Worm (Caenorhabditis elegans) whole organism, early embryonic: ENCODE data around the gene ZK262.2.

ENCODE experiments used
- F13C5.2 ChIP-seq: sonication (generic microtip); optimal IDR thresholded peaks from 2 replicates; lab custom pipeline; 2017; ENCODE audit warnings: mild to moderate bottlenecking, missing genetic modification characterization, inconsistent platforms, missing compliant biosample characterization
- ama-1 ChIP-seq: fragments of 150-350 bp; optimal IDR thresholded peaks from 2 replicates; lab custom pipeline; 2014
- ceh-13 ChIP-seq: fragments of 200-800 bp; sonication (Bioruptor generic); optimal IDR thresholded peaks from 2 replicates; lab custom pipeline; 2018; ENCODE audit warnings: mild to moderate bottlenecking, missing genetic modification characterization, missing compliant biosample characterization
- ceh-36 ChIP-seq: sonication (generic microtip); optimal IDR thresholded peaks from 2 replicates; lab custom pipeline; 2016; ENCODE audit warnings: missing genetic modification characterization, inconsistent platforms, missing compliant biosample characterization
- ets-7 ChIP-seq: sonication (generic microtip); optimal IDR thresholded peaks from 2 replicates; lab custom pipeline; 2016; ENCODE audit warnings: missing genotype, missing genetic modification characterization, missing compliant biosample characterization
- flt-1 ChIP-seq: fragments of 200-800 bp; sonication (Bioruptor generic); IDR thresholded peaks from 2 replicates; pipeline ENCODE4 v1.3.6; 2022; ENCODE audit warnings: missing genetic modification characterization, missing compliant biosample characterization
- hmbx-1 ChIP-seq: sonication (generic microtip); optimal IDR thresholded peaks from 2 replicates; lab custom pipeline; 2016; ENCODE audit warnings: mild to moderate bottlenecking, missing genetic modification characterization, missing compliant biosample characterization
- hmg-4 ChIP-seq: fragments of 200-800 bp; sonication (Bioruptor generic); optimal IDR thresholded peaks from 2 replicates; lab custom pipeline; 2018; ENCODE audit warnings: mild to moderate bottlenecking, missing genetic modification characterization, missing compliant biosample characterization
- hnd-1 ChIP-seq: sonication (generic microtip); optimal IDR thresholded peaks from 2 replicates; lab custom pipeline; 2016; ENCODE audit warnings: missing genetic modification characterization, missing compliant biosample characterization
- scrt-1 ChIP-seq: fragments of 200-800 bp; sonication (Bioruptor generic); IDR thresholded peaks from 2 replicates; pipeline ENCODE4 v1.3.6; 2022; ENCODE audit warnings: missing genetic modification characterization, missing compliant biosample characterization
- sea-1 ChIP-seq: fragments of 200-800 bp; sonication (Bioruptor generic); conservative IDR thresholded peaks from 2 replicates; pipeline ENCODE4 v1.3.6; 2022; ENCODE audit warnings: missing genetic modification characterization, missing compliant biosample characterization
- tbx-11 ChIP-seq: fragments of 200-800 bp; sonication (Bioruptor generic); IDR thresholded peaks from 2 replicates; pipeline ENCODE4 v1.3.6; 2022; ENCODE audit warnings: missing genetic modification characterization, missing compliant biosample characterization
- tra-4 ChIP-seq: sonication (generic microtip); optimal IDR thresholded peaks from 2 replicates; lab custom pipeline; 2017; ENCODE audit warnings: missing genetic modification characterization, missing compliant biosample characterization

ce11 chrV:18412351-18412750 is 436 bp downstream of the ZK262.2 start:
- TF ChIP-seq hnd-1 (tag; lab: Kevin White, UChicago) (no peak), ama-1 (lab: Kevin White, UChicago) (no peak), ceh-13 (GFP tag; lab: Kevin White, UChicago) (no peak), hmbx-1 (tag; lab: Kevin White, UChicago) (no peak), ets-7 (tag; lab: Kevin White, UChicago) (no peak), sea-1 (GFP tag; lab: Robert Waterston, UW) (no peak), tbx-11 (GFP tag; lab: Robert Waterston, UW) (no peak), flt-1 (no peak), F13C5.2 (tag; lab: Kevin White, UChicago) (no peak), tra-4 (no peak), ceh-36 (no peak), scrt-1 (GFP tag; lab: Robert Waterston, UW) (no peak), hmg-4 (GFP tag; lab: Kevin White, UChicago) (no peak)
